Fruit fly (Drosophila melanogaster) whole organism, embryonic: ENCODE measurements around the gene ghi.

Source experiments
- BEAF-32 ChIP-seq: fragments of 200-800 bp; sonication (Bioruptor generic); optimal IDR thresholded peaks from 3 replicates; lab custom pipeline; 2017; ENCODE audit warnings: missing biosample characterization, missing genetic modification characterization, mild to moderate bottlenecking, moderate library complexity, missing genetic modification reagents
- CG10431 ChIP-seq: fragments of 200-800 bp; sonication (Bioruptor generic); optimal IDR thresholded peaks from 3 replicates; lab custom pipeline; 2018; ENCODE audit warnings: missing biosample characterization, mild to moderate bottlenecking, missing genetic modification characterization
- CG10565 ChIP-seq: fragments of 200-800 bp; sonication (Bioruptor generic); optimal IDR thresholded peaks from 3 replicates; lab custom pipeline; 2016; ENCODE audit warnings: missing biosample characterization, mild to moderate bottlenecking, missing genetic modification characterization
- CG10654 ChIP-seq: fragments of 200-800 bp; sonication (Bioruptor generic); optimal IDR thresholded peaks from 2 replicates; lab custom pipeline; 2016; ENCODE audit warnings: missing biosample characterization, missing genetic modification characterization
- CG10979 ChIP-seq: fragments of 200-800 bp; sonication (Bioruptor generic); optimal IDR thresholded peaks from 2 replicates; lab custom pipeline; 2018; ENCODE audit warnings: missing biosample characterization, mild to moderate bottlenecking, missing genetic modification characterization, moderate library complexity
- CG12391 ChIP-seq: fragments of 200-800 bp; sonication (Bioruptor generic); optimal IDR thresholded peaks from 3 replicates; lab custom pipeline; 2018; ENCODE audit warnings: missing biosample characterization, mild to moderate bottlenecking, missing genetic modification characterization, moderate library complexity
- CG13287 ChIP-seq: fragments of 200-800 bp; sonication (Bioruptor generic); IDR thresholded peaks from 2 replicates; pipeline ENCODE4 v1.3.6; 2022; ENCODE audit warnings: missing biosample characterization, missing genetic modification characterization; ENCODE audit not compliant: partially characterized antibody
- CG13624 ChIP-seq: fragments of 200-800 bp; sonication (Bioruptor generic); optimal IDR thresholded peaks from 2 replicates; lab custom pipeline; 2016; ENCODE audit warnings: missing biosample characterization, missing genetic modification characterization
- CG14014 ChIP-seq: fragments of 200-800 bp; sonication (Bioruptor generic); IDR thresholded peaks from 2 replicates; pipeline ENCODE4 v1.3.6; 2022; ENCODE audit warnings: missing biosample characterization, missing genetic modification characterization
- CG14050 ChIP-seq: fragments of 200-800 bp; sonication (Bioruptor generic); IDR thresholded peaks from 3 replicates; pipeline ENCODE4 v1.3.6; 2022; ENCODE audit warnings: missing biosample characterization, missing genetic modification characterization
- CG15479 ChIP-seq: fragments of 200-800 bp; sonication (Bioruptor generic); optimal IDR thresholded peaks from 3 replicates; lab custom pipeline; 2019; ENCODE audit warnings: missing biosample characterization, mild to moderate bottlenecking, missing genetic modification characterization, moderate library complexity
- CG1603 ChIP-seq: fragments of 200-800 bp; sonication (Bioruptor generic); optimal IDR thresholded peaks from 2 replicates; lab custom pipeline; 2019; ENCODE audit warnings: missing biosample characterization, mild to moderate bottlenecking, missing genetic modification characterization, moderate library complexity
- CG17361 ChIP-seq: fragments of 200-800 bp; sonication (Bioruptor generic); IDR thresholded peaks from 3 replicates; pipeline ENCODE4 v1.3.6; 2022; ENCODE audit warnings: missing biosample characterization, missing genetic modification characterization
- CG17568 ChIP-seq: fragments of 200-800 bp; sonication (Bioruptor generic); optimal IDR thresholded peaks from 2 replicates; lab custom pipeline; 2018; ENCODE audit warnings: missing biosample characterization, mild to moderate bottlenecking, missing genetic modification characterization, moderate library complexity
- CG18011 ChIP-seq: fragments of 200-800 bp; sonication (Bioruptor generic); optimal IDR thresholded peaks from 2 replicates; lab custom pipeline; 2017; ENCODE audit warnings: missing biosample characterization, missing genetic modification characterization, mild to moderate bottlenecking, moderate library complexity, missing genotype
- CG18599 ChIP-seq: fragments of 200-800 bp; sonication (Bioruptor generic); optimal IDR thresholded peaks from 3 replicates; lab custom pipeline; 2017; ENCODE audit warnings: missing biosample characterization, missing genetic modification characterization, mild to moderate bottlenecking, moderate library complexity, missing genetic modification reagents
- CG2116 ChIP-seq: fragments of 200-800 bp; sonication (Bioruptor generic); optimal IDR thresholded peaks from 3 replicates; lab custom pipeline; 2018; ENCODE audit warnings: missing biosample characterization, mild to moderate bottlenecking, missing genetic modification characterization
- CG31224 ChIP-seq: fragments of 200-800 bp; sonication (Bioruptor generic); IDR thresholded peaks from 2 replicates; pipeline ENCODE4 v1.3.6; 2022; ENCODE audit warnings: missing biosample characterization, missing genetic modification characterization
- CG34376 ChIP-seq: fragments of 200-800 bp; sonication (Bioruptor generic); optimal IDR thresholded peaks from 2 replicates; lab custom pipeline; 2018; ENCODE audit warnings: missing biosample characterization, mild to moderate bottlenecking, missing genetic modification characterization
- CG6654 ChIP-seq: fragments of 200-800 bp; sonication (Bioruptor generic); optimal IDR thresholded peaks from 2 replicates; lab custom pipeline; 2017; ENCODE audit warnings: missing biosample characterization, mild to moderate bottlenecking, missing genetic modification characterization
- CG6813 ChIP-seq: fragments of 200-800 bp; sonication (Bioruptor generic); optimal IDR thresholded peaks from 2 replicates; lab custom pipeline; 2017; ENCODE audit warnings: missing biosample characterization, missing genetic modification characterization, mild to moderate bottlenecking, moderate library complexity, missing genetic modification reagents
- CG7372 ChIP-seq: fragments of 200-800 bp; sonication (Bioruptor generic); IDR thresholded peaks from 2 replicates; pipeline ENCODE4 v1.3.6; 2022; ENCODE audit warnings: missing biosample characterization, missing genetic modification characterization
- CG8359 ChIP-seq: fragments of 200-800 bp; sonication (Bioruptor generic); optimal IDR thresholded peaks from 2 replicates; lab custom pipeline; 2017; ENCODE audit warnings: missing biosample characterization, mild to moderate bottlenecking, missing genetic modification characterization, borderline replicate concordance
- D19B ChIP-seq: fragments of 200-800 bp; sonication (Bioruptor generic); optimal IDR thresholded peaks from 2 replicates; lab custom pipeline; 2017; ENCODE audit warnings: missing biosample characterization, mild to moderate bottlenecking, missing genetic modification characterization
- Dbx ChIP-seq: fragments of 200-800 bp; sonication (Bioruptor generic); IDR thresholded peaks from 3 replicates; pipeline ENCODE4 v1.3.6; 2022; ENCODE audit warnings: missing biosample characterization, missing genetic modification characterization
- Doc2 ChIP-seq: fragments of 200-800 bp; sonication (Bioruptor generic); IDR thresholded peaks from 2 replicates; pipeline ENCODE4 v1.3.6; 2022; ENCODE audit warnings: missing biosample characterization, missing genetic modification characterization
- Gsc ChIP-seq: fragments of 200-800 bp; sonication (Bioruptor generic); IDR thresholded peaks from 2 replicates; pipeline ENCODE4 v1.3.6; 2022; ENCODE audit warnings: missing biosample characterization, missing genetic modification characterization
- Hsf ChIP-seq: fragments of 200-800 bp; sonication (Bioruptor generic); optimal IDR thresholded peaks from 3 replicates; lab custom pipeline; 2016; ENCODE audit warnings: missing biosample characterization, missing genetic modification characterization
- Oaz ChIP-seq: fragments of 200-800 bp; sonication (Bioruptor generic); IDR thresholded peaks from 2 replicates; pipeline ENCODE4 v1.3.6; 2022; ENCODE audit warnings: missing biosample characterization, missing genetic modification characterization
- PHDP ChIP-seq: fragments of 200-800 bp; sonication (Bioruptor generic); optimal IDR thresholded peaks from 3 replicates; lab custom pipeline; 2018; ENCODE audit warnings: missing biosample characterization, mild to moderate bottlenecking, missing genetic modification characterization, moderate library complexity
- Six4 ChIP-seq: fragments of 200-800 bp; sonication (Bioruptor generic); optimal IDR thresholded peaks from 2 replicates; lab custom pipeline; 2016; ENCODE audit warnings: missing biosample characterization, missing genetic modification characterization
- YL-1 ChIP-seq: fragments of 200-800 bp; sonication (Bioruptor generic); optimal IDR thresholded peaks from 3 replicates; lab custom pipeline; 2017; ENCODE audit warnings: missing biosample characterization, mild to moderate bottlenecking, missing genetic modification characterization
- ato ChIP-seq: fragments of 200-800 bp; sonication (Bioruptor generic); IDR thresholded peaks from 2 replicates; pipeline ENCODE4 v1.3.6; 2022; ENCODE audit warnings: missing biosample characterization, missing genetic modification characterization; ENCODE audit not compliant: partially characterized antibody
- bcd ChIP-seq: fragments of 200-800 bp; sonication (Bioruptor generic); optimal IDR thresholded peaks from 2 replicates; lab custom pipeline; 2017; ENCODE audit warnings: missing biosample characterization, mild to moderate bottlenecking, missing genetic modification characterization
- btn ChIP-seq: fragments of 200-800 bp; sonication (Bioruptor generic); optimal IDR thresholded peaks from 2 replicates; lab custom pipeline; 2016; ENCODE audit warnings: missing biosample characterization, missing genetic modification characterization
- cas ChIP-seq: fragments of 200-800 bp; sonication (Bioruptor generic); IDR thresholded peaks from 2 replicates; pipeline ENCODE4 v1.3.6; 2022; ENCODE audit warnings: missing biosample characterization, missing genetic modification characterization
- cato ChIP-seq: fragments of 200-800 bp; sonication (Bioruptor generic); optimal IDR thresholded peaks from 2 replicates; lab custom pipeline; 2016; ENCODE audit warnings: missing biosample characterization, missing genetic modification characterization, borderline replicate concordance
- cg ChIP-seq: fragments of 200-800 bp; sonication (Bioruptor generic); optimal IDR thresholded peaks from 3 replicates; lab custom pipeline; 2019; ENCODE audit warnings: missing biosample characterization, mild to moderate bottlenecking, missing genetic modification characterization, moderate library complexity
- croc ChIP-seq: fragments of 200-800 bp; sonication (Bioruptor generic); conservative IDR thresholded peaks from 3 replicates; pipeline ENCODE4 v1.3.6; 2022; ENCODE audit warnings: missing biosample characterization, missing genetic modification characterization
- dmrt99B ChIP-seq: fragments of 200-800 bp; sonication (Bioruptor generic); optimal IDR thresholded peaks from 2 replicates; lab custom pipeline; 2018; ENCODE audit warnings: missing biosample characterization, mild to moderate bottlenecking, missing genetic modification characterization, moderate library complexity
- fd3F ChIP-seq: fragments of 200-800 bp; sonication (Bioruptor generic); optimal IDR thresholded peaks from 2 replicates; lab custom pipeline; 2018; ENCODE audit warnings: missing biosample characterization, mild to moderate bottlenecking, missing genetic modification characterization, moderate library complexity
- fd96Cb ChIP-seq: fragments of 200-800 bp; sonication (Bioruptor generic); optimal IDR thresholded peaks from 2 replicates; lab custom pipeline; 2018; ENCODE audit warnings: missing biosample characterization, mild to moderate bottlenecking, missing genetic modification characterization, moderate library complexity
- gcm ChIP-seq: fragments of 200-800 bp; sonication (Bioruptor generic); optimal IDR thresholded peaks from 2 replicates; lab custom pipeline; 2019; ENCODE audit warnings: missing biosample characterization, mild to moderate bottlenecking, missing genetic modification characterization, moderate library complexity
- hbn ChIP-seq: fragments of 200-800 bp; sonication (Bioruptor generic); IDR thresholded peaks from 2 replicates; pipeline ENCODE4 v1.3.6; 2022; ENCODE audit warnings: missing biosample characterization, missing genetic modification characterization; ENCODE audit not compliant: partially characterized antibody
- inv ChIP-seq: fragments of 200-800 bp; sonication (Bioruptor generic); IDR thresholded peaks from 2 replicates; pipeline ENCODE4 v1.3.6; 2022; ENCODE audit warnings: missing biosample characterization, missing genetic modification characterization; ENCODE audit not compliant: partially characterized antibody
- jumu ChIP-seq: fragments of 200-800 bp; sonication (Bioruptor generic); optimal IDR thresholded peaks from 3 replicates; lab custom pipeline; 2016; ENCODE audit warnings: missing biosample characterization, missing genetic modification characterization
- mam ChIP-seq: fragments of 200-800 bp; sonication (Bioruptor generic); optimal IDR thresholded peaks from 3 replicates; lab custom pipeline; 2016; ENCODE audit warnings: missing biosample characterization, missing genetic modification characterization
- nmo ChIP-seq: fragments of 200-800 bp; sonication (Bioruptor generic); optimal IDR thresholded peaks from 2 replicates; lab custom pipeline; 2018; ENCODE audit warnings: missing biosample characterization, mild to moderate bottlenecking, missing genetic modification characterization, moderate library complexity
- tll ChIP-seq, 2 experiments: fragments of 200-800 bp in 1 of 2; fragments of >200 bp in 1 of 2; sonication (Bioruptor generic) in 1 of 2; optimal IDR thresholded peaks; 2 replicates each; lab custom pipeline; 2017 to 2019; ENCODE audit warnings: missing biosample characterization in 2 of 2, missing genetic modification characterization in 2 of 2, mild to moderate bottlenecking in 1 of 2, moderate library complexity in 1 of 2

The ghi gene

DNA sequence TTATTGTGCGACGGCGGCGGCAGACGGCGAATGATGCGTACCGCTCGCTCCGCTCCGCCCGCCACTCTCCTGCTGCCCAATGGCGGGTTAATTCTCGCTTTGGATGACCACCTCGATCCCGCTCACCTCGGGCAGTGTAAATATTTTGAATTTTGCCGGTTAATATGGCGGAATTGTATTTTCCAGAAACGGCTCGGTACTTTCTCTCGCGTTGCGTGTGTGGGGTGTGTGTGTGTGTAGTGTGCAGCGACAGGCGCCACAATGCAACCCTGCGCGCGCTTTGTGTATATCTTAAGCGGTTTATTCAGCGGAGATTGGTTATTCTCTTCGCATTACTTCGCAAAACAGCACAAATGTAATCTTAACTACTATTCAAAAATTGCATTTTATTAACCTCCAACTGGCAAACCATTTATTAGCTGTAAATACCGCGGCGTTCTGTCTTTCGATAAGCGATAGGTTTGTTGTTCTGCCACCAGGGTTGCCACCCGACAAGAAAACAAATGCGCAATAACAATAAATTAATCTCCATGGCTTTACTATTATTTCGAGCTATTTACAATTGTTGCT, 4.2 kb downstream of the ghi start, which contains the start of the genes phol and CG3552 (continued):
- TF ChIP-seq cato (no peak), CG13624 (peak; percentile 88), cg (peak; percentile 85), cas (no peak), bcd (GFP tag; lab: Kevin White, UChicago) (peak; percentile 24), Oaz (no peak), BEAF-32 (GFP tag; lab: Kevin White, UChicago) (peak; percentile 57), CG34376 (GFP tag; lab: Kevin White, UChicago) (peak; percentile 5), CG17568 (no peak), jumu (GFP tag; lab: Kevin White, UChicago) (no peak), CG12391 (tag; lab: Kevin White, UChicago) (peak; percentile 34), dmrt99B (tag; lab: Kevin White, UChicago) (no peak), btn (GFP tag; lab: Kevin White, UChicago) (no peak), CG7372 (GFP tag; lab: Robert Waterston, UW) (no peak), nmo (peak; percentile 30), Gsc (no peak), fd96Cb (tag; lab: Kevin White, UChicago) (no peak), Dbx (GFP tag; lab: Robert Waterston, UW) (no peak), CG15479 (GFP tag; lab: Kevin White, UChicago) (peak; percentile 83), CG8359 (GFP tag; lab: Kevin White, UChicago) (no peak), gcm (no peak), croc (GFP tag; lab: Robert Waterston, UW) (no peak), hbn (GFP tag; lab: Robert Waterston, UW) (no peak), Six4 (GFP tag; lab: Kevin White, UChicago) (no peak), PHDP (tag; lab: Kevin White, UChicago) (peak; percentile 7), CG10979 (tag; lab: Kevin White, UChicago) (peak; percentile 7), fd3F (GFP tag; lab: Kevin White, UChicago) (no peak), CG17361 (GFP tag; lab: Robert Waterston, UW) (0 out of 3 replicates have a peak, but pooled peaks have one; percentile 42), Doc2 (no peak), CG10431 (GFP tag; lab: Kevin White, UChicago) (no peak), CG6813 (GFP tag; lab: Kevin White, UChicago) (no peak), CG18599 (GFP tag; lab: Kevin White, UChicago) (no peak), CG31224 (GFP tag; lab: Robert Waterston, UW) (no peak), CG14014 (GFP tag; lab: Robert Waterston, UW) (no peak), CG6654 (no peak), CG10654 (GFP tag; lab: Kevin White, UChicago) (no peak), CG13287 (GFP tag; lab: Robert Waterston, UW) (peak; percentile 31; the same call in 1 of the 2 replicates), CG18011 (GFP tag; lab: Kevin White, UChicago) (no peak), YL-1 (peak; percentile 79), CG1603 (tag; lab: Kevin White, UChicago) (peak; percentile 73), inv (GFP tag; lab: Robert Waterston, UW) (peak; percentile 39), D19B (GFP tag; lab: Kevin White, UChicago) (no peak), mam (peak; percentile 13), CG14050 (no peak), CG2116 (GFP tag; lab: Kevin White, UChicago) (peak; percentile 98), CG10565 (GFP tag; lab: Kevin White, UChicago) (no peak), tll (GFP tag; optimal IDR thresholded peaks at IDR 0.05; lab: Kevin White, UChicago) (peak in 1 of 2 experiments; percentile 13), ato (GFP tag; lab: Robert Waterston, UW) (peak; percentile 16; the same call in 1 of the 2 replicates), Hsf (GFP tag; lab: Kevin White, UChicago) (no peak)
